Worm (Caenorhabditis elegans) whole organism, L4 larva: ENCODE measurements around the gene irld-44.

ENCODE experiments used
- aly-2 ChIP-seq: sonication (generic microtip); optimal IDR thresholded peaks from 2 replicates; lab custom pipeline; 2018; ENCODE audit warnings: missing biosample characterization, missing genetic modification characterization
- dpl-1 ChIP-seq: fragments of 150-350 bp; optimal IDR thresholded peaks from 2 replicates; lab custom pipeline; 2014; ENCODE audit warnings: missing biosample characterization, missing genetic modification reagents, missing genetic modification characterization
- snpc-4 ChIP-seq: fragments of 150-350 bp; optimal IDR thresholded peaks from 2 replicates; lab custom pipeline; 2014; ENCODE audit warnings: missing biosample characterization, missing genetic modification characterization
- spr-1 ChIP-seq: sonication (generic microtip); optimal IDR thresholded peaks from 2 replicates; lab custom pipeline; 2016; ENCODE audit warnings: mild to moderate bottlenecking, missing genetic modification characterization, missing compliant biosample characterization
- tra-1 ChIP-seq: fragments of 200-800 bp; sonication (Bioruptor generic); IDR thresholded peaks from 2 replicates; pipeline ENCODE4 v1.3.6; 2022; ENCODE audit warnings: missing genetic modification reagents, missing genetic modification characterization, missing compliant biosample characterization

DNA sequence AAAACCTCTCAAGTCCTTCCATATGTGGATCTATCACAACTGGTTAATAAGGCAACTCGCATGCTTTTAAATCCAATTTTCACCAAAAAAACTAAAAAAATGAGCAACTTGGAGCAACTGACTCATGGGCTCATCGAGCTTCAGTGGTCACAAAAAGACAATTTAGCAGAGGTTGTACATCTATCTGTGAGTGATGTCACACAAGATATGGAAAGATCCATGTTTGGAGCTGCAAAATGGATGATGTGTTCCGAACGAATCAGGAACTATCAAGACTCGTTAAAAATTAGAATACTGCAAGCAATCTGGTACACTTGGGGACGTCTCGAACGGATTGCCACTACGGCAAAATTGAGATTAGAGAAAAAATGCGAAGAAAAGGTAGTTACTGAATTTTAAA, 39.6 kb upstream of the irld-44 start:
- TF ChIP-seq dpl-1 (GFP tag; lab: Kevin White, UChicago) (no peak), tra-1 (GFP tag; lab: Robert Waterston, UW) (no peak), aly-2 (tag; lab: Kevin White, UChicago) (no peak), snpc-4 (tag; lab: Kevin White, UChicago) (no peak), spr-1 (tag; lab: Kevin White, UChicago) (no peak)
